Worm (Caenorhabditis elegans) whole organism, L1 larva: ENCODE results near the gene ZK856.14.
A peak's percentile ranks its signal among the peaks of the same experiment; 100 is the strongest.

Experiments
- alr-1 ChIP-seq: fragments of 200-800 bp; sonication (Bioruptor generic); optimal IDR thresholded peaks from 2 replicates; lab custom pipeline; 2018; ENCODE audit warnings: borderline replicate concordance, mild to moderate bottlenecking, missing genetic modification characterization, missing compliant biosample characterization
- aly-2 ChIP-seq: fragments of 150-350 bp; optimal IDR thresholded peaks from 2 replicates; lab custom pipeline; 2014; ENCODE audit warnings: missing biosample characterization, missing genetic modification characterization
- ama-1 ChIP-seq: fragments of 150-350 bp; optimal IDR thresholded peaks from 2 replicates; lab custom pipeline; 2014
- ceh-8 ChIP-seq: fragments of 200-800 bp; sonication (Bioruptor generic); optimal IDR thresholded peaks from 2 replicates; lab custom pipeline; 2018; ENCODE audit warnings: mild to moderate bottlenecking, missing genetic modification characterization, moderate library complexity, missing compliant biosample characterization
- dpl-1 ChIP-seq, 3 experiments: fragments of 150-350 bp in 2 of 3; sonication (generic microtip) in 1 of 3; optimal IDR thresholded peaks; 2 replicates each; lab custom pipeline; 2014 to 2017; ENCODE audit warnings: missing biosample characterization in 3 of 3, missing genetic modification characterization in 3 of 3, missing genetic modification reagents in 3 of 3
- lir-3 ChIP-seq: sonication (generic microtip); optimal IDR thresholded peaks from 2 replicates; lab custom pipeline; 2016; ENCODE audit warnings: mild to moderate bottlenecking, missing genetic modification characterization, moderate library complexity, missing compliant biosample characterization; ENCODE audit not compliant: poor library complexity
- skn-1 ChIP-seq: fragments of 150-350 bp; optimal IDR thresholded peaks from 2 replicates; lab custom pipeline; 2014; ENCODE audit warnings: missing biosample characterization, missing genetic modification characterization
- snpc-4 ChIP-seq: fragments of 150-350 bp; optimal IDR thresholded peaks from 2 replicates; lab custom pipeline; 2014; ENCODE audit warnings: missing biosample characterization, missing genetic modification characterization
- sox-4 ChIP-seq: sonication (generic microtip); optimal IDR thresholded peaks from 2 replicates; lab custom pipeline; 2016; ENCODE audit warnings: missing genetic modification characterization, missing compliant biosample characterization
- tlp-1 ChIP-seq: fragments of 150-350 bp; optimal IDR thresholded peaks from 2 replicates; lab custom pipeline; 2014; ENCODE audit warnings: missing biosample characterization, missing genetic modification characterization
- unc-30 ChIP-seq: sonication (generic microtip); optimal IDR thresholded peaks from 2 replicates; lab custom pipeline; 2017; ENCODE audit warnings: missing biosample characterization, missing genetic modification characterization
- ztf-11 ChIP-seq, 2 experiments: sonication (generic microtip); optimal IDR thresholded peaks; 2 replicates each; lab custom pipeline; 2016 to 2017; ENCODE audit warnings: missing genetic modification characterization in 2 of 2, missing biosample characterization in 1 of 2, missing compliant biosample characterization in 1 of 2

DNA sequence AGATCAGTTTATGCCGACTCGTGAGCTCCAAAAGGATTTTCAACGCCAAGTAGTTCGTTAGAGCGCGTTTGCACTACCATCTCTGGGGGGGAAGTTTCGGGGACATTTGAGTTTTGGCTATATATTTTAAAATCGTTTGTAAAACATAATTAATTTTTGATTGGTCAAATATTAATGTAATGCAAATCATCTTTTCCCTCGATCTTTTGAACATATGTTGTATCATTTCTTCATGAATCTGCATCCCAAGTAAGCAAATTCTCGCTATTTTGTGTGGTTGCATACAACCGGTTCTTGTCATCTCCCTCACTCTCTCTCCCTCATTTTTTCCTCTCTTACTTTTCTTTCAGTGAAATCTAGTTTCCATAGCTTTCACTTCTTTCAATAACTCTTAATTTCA is 38.7 kb upstream of the ZK856.14 start:
- TF ChIP-seq sox-4 (tag; lab: Kevin White, UChicago) (peak; percentile 41), skn-1 (tag; lab: Kevin White, UChicago) (peak; percentile 34), aly-2 (tag; lab: Kevin White, UChicago) (no peak), lir-3 (tag; lab: Kevin White, UChicago) (peak; percentile 83), tlp-1 (no peak), ceh-8 (no peak), unc-30 (tag; lab: Kevin White, UChicago) (no peak), snpc-4 (tag; lab: Kevin White, UChicago) (peak; percentile 54), ztf-11 (tag; optimal IDR thresholded peaks at IDR 0.05; lab: Kevin White, UChicago) (peak in 1 of 2 experiments; percentile 60), dpl-1 (GFP tag; optimal IDR thresholded peaks at IDR 0.05; lab: Kevin White, UChicago) (peak; percentile 32 to 56 (median 39)), ama-1 (lab: Kevin White, UChicago) (no peak), alr-1 (tag; lab: Kevin White, UChicago) (no peak)
